Fruit fly (Drosophila melanogaster): ENCODE measurements around the gene Exn.
"Not testable (repeated sequence)": the region's sequence is repeated elsewhere in the genome, so short reads cannot be mapped to it uniquely, and the experiment has no call there.

Exn gene

DNA sequence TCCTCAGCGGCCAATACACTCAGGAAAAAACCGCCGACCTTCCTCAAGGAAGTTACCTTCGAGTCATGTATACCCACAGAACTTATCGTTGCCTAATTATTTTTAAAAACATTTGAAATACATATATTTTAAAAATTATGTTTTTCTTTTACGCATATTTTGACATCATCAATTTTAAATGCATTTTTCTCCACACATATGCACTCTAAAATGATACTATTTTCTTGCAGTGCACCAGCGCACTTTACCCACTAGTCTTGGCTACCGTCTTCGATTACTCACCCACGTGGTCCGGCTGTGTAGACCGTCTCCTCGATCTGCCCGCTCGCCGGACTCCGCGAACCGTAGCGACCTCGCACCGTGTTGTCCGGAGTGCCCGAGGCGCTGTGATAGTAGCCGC is 28.5 kb upstream of the Exn start:
- TF ChIP-seq CG14711 (tag; optimal IDR thresholded peaks at IDR 0.05) (no peak), cnc (optimal IDR thresholded peaks at IDR 0.05) (no peak), kay (GFP tag; ENCODE audit: borderline replicate concordance) (no peak), Mnt (GFP tag; optimal IDR thresholded peaks at IDR 0.05) (no peak), Hr96 (GFP tag; optimal IDR thresholded peaks at IDR 0.05) (no peak), Clk (GFP tag; optimal IDR thresholded peaks at IDR 0.05) (no peak), CG12768 (GFP tag; optimal IDR thresholded peaks at IDR 0.05) (no peak), Crg-1 (GFP tag; optimal IDR thresholded peaks at IDR 0.05) (no peak), CG7045 (GFP tag; optimal IDR thresholded peaks at IDR 0.05) (no peak), cic (GFP tag; optimal IDR thresholded peaks at IDR 0.05) (no peak), bab1 (GFP tag; optimal IDR thresholded peaks at IDR 0.05) (no peak), pad (GFP tag; optimal IDR thresholded peaks at IDR 0.05) (no peak), CG11617 (GFP tag; optimal IDR thresholded peaks at IDR 0.05) (no peak), CG1620 (GFP tag; optimal IDR thresholded peaks at IDR 0.05) (no peak), tj (GFP tag; optimal IDR thresholded peaks at IDR 0.05) (no peak), CG33017 (tag; optimal IDR thresholded peaks at IDR 0.05) (no peak), toe (GFP tag; optimal IDR thresholded peaks at IDR 0.05) (no peak), CG7101 (tag; optimal IDR thresholded peaks at IDR 0.05) (no peak)

- TF ChIP-seq Clk (GFP tag; optimal IDR thresholded peaks at IDR 0.05) (no peak), CG33017 (tag; optimal IDR thresholded peaks at IDR 0.05) (no peak), CG5204 (GFP tag; optimal IDR thresholded peaks at IDR 0.05) (no peak), CG11617 (GFP tag; optimal IDR thresholded peaks at IDR 0.05) (no peak), Mnt (GFP tag; optimal IDR thresholded peaks at IDR 0.05) (no peak), bab1 (GFP tag; optimal IDR thresholded peaks at IDR 0.05) (no peak), kay (GFP tag; ENCODE audit: borderline replicate concordance) (no peak), CG7045 (GFP tag; optimal IDR thresholded peaks at IDR 0.05) (no peak), cnc (optimal IDR thresholded peaks at IDR 0.05) (no peak), toe (GFP tag; optimal IDR thresholded peaks at IDR 0.05) (no peak), pad (GFP tag; optimal IDR thresholded peaks at IDR 0.05) (no peak), Hr96 (GFP tag; optimal IDR thresholded peaks at IDR 0.05) (no peak), tj (GFP tag; optimal IDR thresholded peaks at IDR 0.05) (no peak), CG14711 (tag; optimal IDR thresholded peaks at IDR 0.05) (no peak)
These were observed 25.8 kb upstream of the Exn start, which contains the start of gene Obp73a for dm6 chr3L:16944061-16944460. Gene Obp73a (plus strand): TSS chr3L:16944361.

DNA sequence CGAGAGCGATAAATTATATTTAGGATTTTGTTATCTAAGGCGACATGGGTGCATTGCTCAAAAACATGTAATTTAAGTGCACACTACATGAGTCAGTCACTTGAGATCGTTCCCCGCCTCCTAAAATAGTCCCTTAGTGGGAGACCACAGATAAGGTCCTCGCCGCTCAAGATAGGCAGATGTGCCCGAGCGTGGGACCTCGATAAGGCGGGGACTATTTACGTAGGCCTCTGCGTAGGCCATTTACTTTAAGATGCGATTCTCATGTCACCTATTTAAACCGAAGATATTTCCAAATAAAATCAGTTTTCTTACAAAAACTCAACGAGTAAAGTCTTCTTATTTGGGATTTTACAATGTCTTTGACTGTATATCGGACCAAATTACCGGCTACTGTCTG is 15.3 kb upstream of the Exn start, which contains the start of gene Ogdh:
Gene Ogdh (plus strand): TSS at position 301 of the 400 bp plus-strand sequence.
- not testable (repeated sequence) for TF ChIP-seq CG12768 (GFP tag; optimal IDR thresholded peaks at IDR 0.05); pad (GFP tag; optimal IDR thresholded peaks at IDR 0.05); CG33017 (tag; optimal IDR thresholded peaks at IDR 0.05)

dm6 chr3L:16955219-16956002 is 14.4 kb upstream of the Exn start:
- TF ChIP-seq bab1 (GFP tag; optimal IDR thresholded peaks at IDR 0.05) (peak; percentile 56), pad (GFP tag; optimal IDR thresholded peaks at IDR 0.05) (peak; percentile 38), CG33017 (tag; optimal IDR thresholded peaks at IDR 0.05) (no peak), CG1620 (GFP tag; optimal IDR thresholded peaks at IDR 0.05) (peak; percentile 58), Mnt (GFP tag; optimal IDR thresholded peaks at IDR 0.05) (peak; percentile 27), CG12768 (GFP tag; optimal IDR thresholded peaks at IDR 0.05) (peak; percentile 19), Hr96 (GFP tag; optimal IDR thresholded peaks at IDR 0.05) (peak; percentile 20), CG14711 (tag; optimal IDR thresholded peaks at IDR 0.05) (peak; percentile 25), ovo (GFP tag; optimal IDR thresholded peaks at IDR 0.05) (no peak), Crg-1 (GFP tag; optimal IDR thresholded peaks at IDR 0.05) (peak; percentile 8), Clk (GFP tag; optimal IDR thresholded peaks at IDR 0.05) (no peak), CG7101 (tag; optimal IDR thresholded peaks at IDR 0.05) (peak; percentile 26)

- TF ChIP-seq tj (GFP tag; optimal IDR thresholded peaks at IDR 0.05) (peak; percentile 52), CG14711 (tag; optimal IDR thresholded peaks at IDR 0.05) (no peak), CG1620 (GFP tag; optimal IDR thresholded peaks at IDR 0.05) (no peak), CG12768 (GFP tag; optimal IDR thresholded peaks at IDR 0.05) (no peak), toe (GFP tag; optimal IDR thresholded peaks at IDR 0.05) (no peak), Mnt (GFP tag; optimal IDR thresholded peaks at IDR 0.05) (no peak)
These were observed 13.6 kb upstream of the Exn start for dm6 chr3L:16956003-16956767.

DNA sequence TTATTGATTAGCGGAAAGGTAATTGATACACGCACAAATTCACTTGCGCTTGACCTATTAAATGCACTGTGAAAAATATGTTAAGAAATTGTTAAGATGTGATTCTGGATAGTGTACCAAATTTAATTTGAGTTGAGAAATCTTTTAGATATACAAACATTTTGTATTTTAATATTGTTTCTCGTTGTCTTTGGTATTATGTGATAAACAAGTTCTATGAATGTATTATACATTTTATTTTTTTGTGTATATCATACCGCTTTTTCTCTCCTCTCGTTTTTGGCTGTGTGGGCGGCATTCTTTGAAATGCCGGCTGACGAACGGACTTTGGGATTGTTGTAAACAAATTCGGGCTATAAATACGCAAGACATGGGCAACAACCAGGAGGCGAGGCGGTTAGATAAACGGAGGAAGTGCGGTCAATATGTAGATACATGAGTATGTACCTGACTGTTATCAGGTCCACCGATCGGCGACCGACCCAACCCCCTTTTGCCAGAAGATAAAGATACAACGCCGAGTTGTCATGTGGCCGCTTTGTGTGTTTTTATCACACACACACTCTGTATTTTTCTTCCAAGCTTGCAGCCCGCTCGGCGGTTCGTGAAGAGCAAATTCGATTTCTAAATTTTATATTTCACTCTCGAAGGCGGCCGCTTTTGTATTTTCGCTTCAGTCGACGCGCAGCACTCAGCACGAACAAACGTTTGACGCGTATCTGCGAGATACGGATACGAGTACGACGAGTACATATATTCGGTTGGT is 12.9 kb upstream of the Exn start:
- TF ChIP-seq CG12768 (GFP tag; optimal IDR thresholded peaks at IDR 0.05) (peak; percentile 19), Mnt (GFP tag; optimal IDR thresholded peaks at IDR 0.05) (peak; percentile 53), ovo (GFP tag; optimal IDR thresholded peaks at IDR 0.05) (no peak), kay (GFP tag; ENCODE audit: borderline replicate concordance) (peak; percentile 97), cic (GFP tag; optimal IDR thresholded peaks at IDR 0.05) (peak; percentile 65), CG11617 (GFP tag; optimal IDR thresholded peaks at IDR 0.05) (peak; percentile 22)
